Worm (Caenorhabditis elegans) whole organism, L4/young adult: ENCODE measurements around the gene scl-2.

Experiments used
- W03F9.2 ChIP-seq: fragments of 150-350 bp; optimal IDR thresholded peaks from 2 replicates; lab custom pipeline; 2014; ENCODE audit warnings: missing biosample characterization, missing genetic modification characterization
- dao-5 ChIP-seq: sonication (generic microtip); optimal IDR thresholded peaks from 2 replicates; lab custom pipeline; 2016; ENCODE audit warnings: missing genotype, missing genetic modification characterization, moderate library complexity, missing compliant biosample characterization
- him-1 ChIP-seq: sonication (generic microtip); optimal IDR thresholded peaks from 2 replicates; lab custom pipeline; 2016; ENCODE audit warnings: missing genotype, missing genetic modification reagents, missing genetic modification characterization, missing compliant biosample characterization

ce11 chrIV:13046848-13047247, 10.7 kb upstream of the scl-2 start, which contains the start of gene scl-9:
- TF ChIP-seq him-1 (tag; lab: Kevin White, UChicago) = no peak
- TF ChIP-seq dao-5 (tag; lab: Kevin White, UChicago) = no peak
- TF ChIP-seq W03F9.2 = no peak
